Comparison of ENCODE assay signal across 1 fruit fly cellular context in the genomic region with DNA sequence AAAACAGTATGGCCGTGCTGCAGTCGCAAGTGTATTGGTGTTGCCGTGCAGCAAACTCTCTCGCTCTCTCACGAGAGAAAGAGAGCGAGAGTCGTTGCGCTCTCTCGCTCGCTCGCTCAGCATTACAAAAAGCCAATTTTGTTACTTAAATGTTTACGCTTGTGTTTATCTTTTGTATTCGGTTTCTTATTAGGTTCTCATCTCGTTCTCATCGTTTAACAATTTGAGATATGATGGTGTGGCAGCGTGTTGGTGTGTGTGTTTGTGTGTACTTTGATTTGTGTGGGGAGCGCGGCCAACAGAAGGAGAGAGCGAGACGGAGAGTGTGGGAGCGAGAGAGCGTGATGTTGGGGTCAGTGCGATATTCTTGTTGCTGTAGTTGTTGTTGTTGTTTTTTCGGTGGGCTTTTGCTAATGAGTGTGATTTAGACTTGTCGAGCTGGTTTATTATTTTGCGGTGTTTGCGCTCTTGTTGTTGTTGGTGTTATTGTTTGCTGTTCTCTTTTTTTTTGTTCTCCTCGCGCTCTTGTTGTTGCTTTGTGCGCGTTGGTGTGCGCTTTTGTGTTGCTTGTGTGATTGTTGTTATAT.
A peak's percentile ranks its signal among the peaks of the same experiment; 100 is the strongest.
TF ChIP-seq lines count a peak whose summit lies in the region.

No protein-coding gene starts in this region.

TF ChIP-seq in whole organism, embryonic, 481 proteins besides CTCF, POLR2A, EP300 and RAD21 (continued from another document):
- no peak for TF ChIP-seq slou (GFP tag; optimal IDR thresholded peaks at IDR 0.05; lab: Kevin White, UChicago)
- peak; percentile 7 for TF ChIP-seq gem (tag; optimal IDR thresholded peaks at IDR 0.05; lab: Kevin White, UChicago)
- peak; percentile 54 for TF ChIP-seq unpg (GFP tag; optimal IDR thresholded peaks at IDR 0.05; lab: Kevin White, UChicago)
- no peak for TF ChIP-seq corto (GFP tag; optimal IDR thresholded peaks at IDR 0.05; lab: Kevin White, UChicago)
- peak; percentile 80 for TF ChIP-seq lbe (GFP tag; optimal IDR thresholded peaks at IDR 0.05; lab: Kevin White, UChicago)
- peak; percentile 53 for TF ChIP-seq nom (GFP tag; optimal IDR thresholded peaks at IDR 0.05; lab: Kevin White, UChicago)
- TF ChIP-seq danr (GFP tag; IDR thresholded peaks at IDR 0.05; lab: Robert Waterston, UW) = no peak
- no peak for TF ChIP-seq CG10462 (GFP tag; optimal IDR thresholded peaks at IDR 0.05; lab: Kevin White, UChicago)
- TF ChIP-seq E2f1 (GFP tag; IDR thresholded peaks at IDR 0.05; lab: Robert Waterston, UW) = no peak
- peak; percentile 93 for TF ChIP-seq pros (GFP tag; optimal IDR thresholded peaks at IDR 0.05; lab: Kevin White, UChicago)
- TF ChIP-seq CG14860 (GFP tag; IDR thresholded peaks at IDR 0.05; lab: Robert Waterston, UW; ENCODE audit: partially characterized antibody) = no peak
- TF ChIP-seq fd102C (GFP tag; optimal IDR thresholded peaks at IDR 0.05; lab: Kevin White, UChicago) = no peak
- peak; percentile 87 for TF ChIP-seq CG8478 (optimal IDR thresholded peaks at IDR 0.05; lab: Kevin White, UChicago)
- TF ChIP-seq Ravus (GFP tag; IDR thresholded peaks at IDR 0.05; lab: Robert Waterston, UW) = no peak
- no peak for TF ChIP-seq MBD-R2 (GFP tag; IDR thresholded peaks at IDR 0.05; lab: Robert Waterston, UW)
- no peak for TF ChIP-seq CG18764 (GFP tag; optimal IDR thresholded peaks at IDR 0.05; lab: Kevin White, UChicago)
- no peak for TF ChIP-seq CG9932 (GFP tag; IDR thresholded peaks at IDR 0.05; lab: Robert Waterston, UW)
- TF ChIP-seq CG6689 (GFP tag; IDR thresholded peaks at IDR 0.05; lab: Robert Waterston, UW) = no peak; the same call in 1 of the 2 replicates
- peak; percentile 87 for TF ChIP-seq CG1832 (GFP tag; optimal IDR thresholded peaks at IDR 0.05; lab: Kevin White, UChicago)
- peak; percentile 25 for TF ChIP-seq odd (GFP tag; optimal IDR thresholded peaks at IDR 0.05; lab: Kevin White, UChicago)
- peak; percentile 54 for TF ChIP-seq nau (GFP tag; optimal IDR thresholded peaks at IDR 0.05; lab: Kevin White, UChicago)
- no peak for TF ChIP-seq fd3F (GFP tag; optimal IDR thresholded peaks at IDR 0.05; lab: Kevin White, UChicago)
- no peak for TF ChIP-seq crp (GFP tag; optimal IDR thresholded peaks at IDR 0.05; lab: Kevin White, UChicago)
- no peak for TF ChIP-seq Ada2b (GFP tag; IDR thresholded peaks at IDR 0.05; lab: Robert Waterston, UW)
- TF ChIP-seq Drgx (GFP tag; IDR thresholded peaks at IDR 0.05; lab: Robert Waterston, UW) = peak; percentile 42
- no peak for TF ChIP-seq stc (GFP tag; IDR thresholded peaks at IDR 0.05; lab: Robert Waterston, UW)
- TF ChIP-seq CG4360 (GFP tag; IDR thresholded peaks at IDR 0.05; lab: Robert Waterston, UW) = peak; percentile 94
- TF ChIP-seq CG11456 (GFP tag; IDR thresholded peaks at IDR 0.05; lab: Robert Waterston, UW) = peak; percentile 22; the same call in 1 of the 3 replicates
- no peak for TF ChIP-seq cad (GFP tag; optimal IDR thresholded peaks at IDR 0.05; lab: Kevin White, UChicago)
- TF ChIP-seq CG3163 (GFP tag; optimal IDR thresholded peaks at IDR 0.05; lab: Kevin White, UChicago) = peak; percentile 23
- TF ChIP-seq MTF-1 (GFP tag; optimal IDR thresholded peaks at IDR 0.05; lab: Kevin White, UChicago; ENCODE audit: borderline replicate concordance) = peak; percentile 32
- peak; percentile 12; the same call in 1 of the 2 replicates for TF ChIP-seq CG14441 (GFP tag; IDR thresholded peaks at IDR 0.05; lab: Robert Waterston, UW)
- TF ChIP-seq emc (GFP tag; optimal IDR thresholded peaks at IDR 0.05; lab: Kevin White, UChicago) = no peak
- TF ChIP-seq tll (GFP tag; optimal IDR thresholded peaks at IDR 0.05; lab: Kevin White, UChicago) = no peak
- TF ChIP-seq CG15073 (GFP tag; optimal IDR thresholded peaks at IDR 0.05; lab: Kevin White, UChicago) = no peak
- TF ChIP-seq ewg (GFP tag; optimal IDR thresholded peaks at IDR 0.05; lab: Kevin White, UChicago) = no peak
- peak; percentile 35 for TF ChIP-seq CG3281 (GFP tag; optimal IDR thresholded peaks at IDR 0.05; lab: Kevin White, UChicago)
- no peak for TF ChIP-seq CG3065 (GFP tag; optimal IDR thresholded peaks at IDR 0.05; lab: Kevin White, UChicago)
- TF ChIP-seq ssp (GFP tag; IDR thresholded peaks at IDR 0.05; lab: Robert Waterston, UW) = no peak
- TF ChIP-seq twi (tag; optimal IDR thresholded peaks at IDR 0.05; lab: Kevin White, UChicago) = peak; percentile 44
- TF ChIP-seq Abd-B (GFP tag; optimal IDR thresholded peaks at IDR 0.05; lab: Kevin White, UChicago) = no peak
- TF ChIP-seq CG2129 (GFP tag; IDR thresholded peaks at IDR 0.05; lab: Robert Waterston, UW; ENCODE audit: partially characterized antibody) = peak; percentile 17; the same call in 1 of the 2 replicates
- TF ChIP-seq CG13287 (GFP tag; IDR thresholded peaks at IDR 0.05; lab: Robert Waterston, UW; ENCODE audit: partially characterized antibody) = peak; percentile 21; the same call in 1 of the 2 replicates
- TF ChIP-seq zfh2 (GFP tag; optimal IDR thresholded peaks at IDR 0.05; lab: Kevin White, UChicago) = no peak
- TF ChIP-seq Gug (GFP tag; IDR thresholded peaks at IDR 0.05; lab: Robert Waterston, UW) = no peak
- TF ChIP-seq CG34376 (GFP tag; optimal IDR thresholded peaks at IDR 0.05; lab: Kevin White, UChicago) = peak; percentile 90
- TF ChIP-seq Ets65A (GFP tag; lab: Kevin White, UChicago) = no peak
- no peak for TF ChIP-seq CG2116 (GFP tag; optimal IDR thresholded peaks at IDR 0.05; lab: Kevin White, UChicago)
- no peak for TF ChIP-seq jumu (GFP tag; optimal IDR thresholded peaks at IDR 0.05; lab: Kevin White, UChicago)
- TF ChIP-seq pan (optimal IDR thresholded peaks at IDR 0.05; lab: Kevin White, UChicago) = no peak
- TF ChIP-seq pan (GFP tag; optimal IDR thresholded peaks at IDR 0.05 in 1 of 2, IDR thresholded peaks at IDR 0.05 in 1 of 2) = no peak
- TF ChIP-seq org-1 (GFP tag; optimal IDR thresholded peaks at IDR 0.05; lab: Kevin White, UChicago) = no peak
- no peak for TF ChIP-seq CG3847 (GFP tag; IDR thresholded peaks at IDR 0.05; lab: Robert Waterston, UW)
- TF ChIP-seq CG12769 (tag; optimal IDR thresholded peaks at IDR 0.05; lab: Kevin White, UChicago) = peak; percentile 75
- TF ChIP-seq crol (GFP tag; IDR thresholded peaks at IDR 0.05; lab: Robert Waterston, UW) = peak; percentile 58
- peak; percentile 14 for TF ChIP-seq CG6254 (GFP tag; optimal IDR thresholded peaks at IDR 0.05; lab: Kevin White, UChicago)
- no peak for TF ChIP-seq unc-4 (GFP tag; IDR thresholded peaks at IDR 0.05; lab: Robert Waterston, UW; ENCODE audit: partially characterized antibody)
- TF ChIP-seq Mes4 (GFP tag; optimal IDR thresholded peaks at IDR 0.05; lab: Kevin White, UChicago) = no peak
